Fruit fly (Drosophila melanogaster) whole organism, embryonic: ENCODE data around the gene CG3529.

Experiments
- Ada2b ChIP-seq: fragments of 200-800 bp; sonication (Bioruptor generic); IDR thresholded peaks from 2 replicates; pipeline ENCODE4 v1.3.6; 2022; ENCODE audit warnings: missing biosample characterization, missing genetic modification characterization
- CG11085 ChIP-seq: fragments of 200-800 bp; sonication (Bioruptor generic); IDR thresholded peaks from 2 replicates; pipeline ENCODE4 v1.3.6; 2022; ENCODE audit warnings: missing biosample characterization, missing genetic modification characterization
- CG16815 ChIP-seq: fragments of 200-800 bp; sonication (Bioruptor generic); optimal IDR thresholded peaks from 3 replicates; lab custom pipeline; 2017; ENCODE audit warnings: missing biosample characterization, mild to moderate bottlenecking, missing genetic modification characterization
- CG17328 ChIP-seq: fragments of 200-800 bp; sonication (Bioruptor generic); IDR thresholded peaks from 2 replicates; pipeline ENCODE4 v1.3.6; 2022; ENCODE audit warnings: missing biosample characterization, missing genetic modification characterization
- CG2129 ChIP-seq: fragments of 200-800 bp; sonication (Bioruptor generic); IDR thresholded peaks from 2 replicates; pipeline ENCODE4 v1.3.6; 2022; ENCODE audit warnings: missing biosample characterization, missing genetic modification characterization; ENCODE audit not compliant: partially characterized antibody
- Dip2 ChIP-seq: fragments of 200-800 bp; sonication (Bioruptor generic); IDR thresholded peaks from 2 replicates; pipeline ENCODE4 v1.3.6; 2022; ENCODE audit warnings: missing biosample characterization, missing genetic modification characterization
- Gsc ChIP-seq: fragments of 200-800 bp; sonication (Bioruptor generic); IDR thresholded peaks from 2 replicates; pipeline ENCODE4 v1.3.6; 2022; ENCODE audit warnings: missing biosample characterization, missing genetic modification characterization
- nmo ChIP-seq: fragments of 200-800 bp; sonication (Bioruptor generic); optimal IDR thresholded peaks from 2 replicates; lab custom pipeline; 2018; ENCODE audit warnings: missing biosample characterization, mild to moderate bottlenecking, missing genetic modification characterization, moderate library complexity
- pzg ChIP-seq: fragments of 200-800 bp; sonication (Bioruptor generic); optimal IDR thresholded peaks from 3 replicates; lab custom pipeline; 2018; ENCODE audit warnings: missing biosample characterization, mild to moderate bottlenecking, missing genetic modification characterization, moderate library complexity
- run ChIP-seq: fragments of 200-800 bp; sonication (Bioruptor generic); optimal IDR thresholded peaks from 3 replicates; lab custom pipeline; 2018; ENCODE audit warnings: missing biosample characterization, mild to moderate bottlenecking, missing genetic modification characterization

- TF ChIP-seq CG11085 (GFP tag; lab: Robert Waterston, UW) (peak; percentile 96), nmo (GFP tag; lab: Kevin White, UChicago) (peak; percentile 99), CG2129 (no peak), CG16815 (GFP tag; lab: Kevin White, UChicago) (peak; percentile 98), CG17328 (GFP tag; lab: Robert Waterston, UW) (peak; percentile 99), run (tag; lab: Kevin White, UChicago) (peak; percentile 99), pzg (GFP tag; lab: Kevin White, UChicago) (peak; percentile 17), Ada2b (GFP tag; lab: Robert Waterston, UW) (peak; percentile 98), Dip2 (GFP tag; lab: Robert Waterston, UW) (peak; percentile 42; the same call in 1 of the 2 replicates), Gsc (peak; percentile 95)
Observed at dm6 chr3L:9422636-9423419, 23.8 kb upstream of the CG3529 start, which contains the start of gene aay.
